Worm (Caenorhabditis elegans) whole organism, early embryonic: ENCODE data around the gene T01G5.6.
A peak's percentile ranks its signal among the peaks of the same experiment; 100 is the strongest.

Experiments used
- B0310.2 ChIP-seq: sonication (generic microtip); optimal IDR thresholded peaks from 2 replicates; lab custom pipeline; 2016; ENCODE audit warnings: mild to moderate bottlenecking, missing genetic modification characterization, missing compliant biosample characterization
- F13C5.2 ChIP-seq: sonication (generic microtip); optimal IDR thresholded peaks from 2 replicates; lab custom pipeline; 2017; ENCODE audit warnings: mild to moderate bottlenecking, missing genetic modification characterization, inconsistent platforms, missing compliant biosample characterization
- aly-1 ChIP-seq: sonication (generic microtip); optimal IDR thresholded peaks from 2 replicates; lab custom pipeline; 2016; ENCODE audit warnings: missing genetic modification characterization, missing compliant biosample characterization
- ama-1 ChIP-seq: fragments of 150-350 bp; optimal IDR thresholded peaks from 2 replicates; lab custom pipeline; 2014
- ceh-13 ChIP-seq: fragments of 200-800 bp; sonication (Bioruptor generic); optimal IDR thresholded peaks from 2 replicates; lab custom pipeline; 2018; ENCODE audit warnings: mild to moderate bottlenecking, missing genetic modification characterization, missing compliant biosample characterization
- ceh-36 ChIP-seq: sonication (generic microtip); optimal IDR thresholded peaks from 2 replicates; lab custom pipeline; 2016; ENCODE audit warnings: missing genetic modification characterization, inconsistent platforms, missing compliant biosample characterization
- ets-7 ChIP-seq: sonication (generic microtip); optimal IDR thresholded peaks from 2 replicates; lab custom pipeline; 2016; ENCODE audit warnings: missing genotype, missing genetic modification characterization, missing compliant biosample characterization
- flt-1 ChIP-seq: fragments of 200-800 bp; sonication (Bioruptor generic); IDR thresholded peaks from 2 replicates; pipeline ENCODE4 v1.3.6; 2022; ENCODE audit warnings: missing genetic modification characterization, missing compliant biosample characterization
- hmbx-1 ChIP-seq: sonication (generic microtip); optimal IDR thresholded peaks from 2 replicates; lab custom pipeline; 2016; ENCODE audit warnings: mild to moderate bottlenecking, missing genetic modification characterization, missing compliant biosample characterization
- hmg-4 ChIP-seq: fragments of 200-800 bp; sonication (Bioruptor generic); optimal IDR thresholded peaks from 2 replicates; lab custom pipeline; 2018; ENCODE audit warnings: mild to moderate bottlenecking, missing genetic modification characterization, missing compliant biosample characterization
- hnd-1 ChIP-seq: sonication (generic microtip); optimal IDR thresholded peaks from 2 replicates; lab custom pipeline; 2016; ENCODE audit warnings: missing genetic modification characterization, missing compliant biosample characterization
- pes-1 ChIP-seq: fragments of 200-800 bp; sonication (Bioruptor generic); IDR thresholded peaks from 2 replicates; pipeline ENCODE4 v1.3.6; 2022; ENCODE audit warnings: missing genetic modification reagents, missing genetic modification characterization, missing compliant biosample characterization
- scrt-1 ChIP-seq: fragments of 200-800 bp; sonication (Bioruptor generic); IDR thresholded peaks from 2 replicates; pipeline ENCODE4 v1.3.6; 2022; ENCODE audit warnings: missing genetic modification characterization, missing compliant biosample characterization
- sea-1 ChIP-seq: fragments of 200-800 bp; sonication (Bioruptor generic); conservative IDR thresholded peaks from 2 replicates; pipeline ENCODE4 v1.3.6; 2022; ENCODE audit warnings: missing genetic modification characterization, missing compliant biosample characterization
- tbx-11 ChIP-seq: fragments of 200-800 bp; sonication (Bioruptor generic); IDR thresholded peaks from 2 replicates; pipeline ENCODE4 v1.3.6; 2022; ENCODE audit warnings: missing genetic modification characterization, missing compliant biosample characterization
- tbx-37 ChIP-seq: fragments of 200-800 bp; sonication (Bioruptor generic); conservative IDR thresholded peaks from 2 replicates; pipeline ENCODE4 v1.3.6; 2022; ENCODE audit warnings: missing genetic modification reagents, missing genetic modification characterization, missing compliant biosample characterization
- tra-4 ChIP-seq: sonication (generic microtip); optimal IDR thresholded peaks from 2 replicates; lab custom pipeline; 2017; ENCODE audit warnings: missing genetic modification characterization, missing compliant biosample characterization

T01G5.6 gene

DNA sequence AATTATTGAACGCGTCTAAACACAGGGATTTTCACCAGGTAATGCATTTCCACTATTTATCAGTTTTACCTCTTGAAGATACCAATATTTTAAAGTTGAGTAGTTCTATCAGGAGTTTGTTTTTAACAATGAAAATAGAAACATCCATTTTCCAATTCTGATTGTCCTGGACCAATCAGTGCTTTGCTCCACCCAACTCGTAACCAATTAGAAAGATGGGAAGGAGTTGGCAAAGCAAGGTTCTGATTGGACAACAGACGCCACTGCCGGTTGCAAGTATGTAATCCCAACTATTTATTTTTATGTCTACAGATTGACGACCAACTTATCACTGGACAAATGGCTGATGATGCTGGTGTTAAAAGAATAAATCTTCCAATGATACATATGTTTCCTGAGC is 36.3 kb upstream of the T01G5.6 start:
- TF ChIP-seq ets-7 (tag; lab: Kevin White, UChicago): no peak
- no peak for TF ChIP-seq B0310.2 (tag; lab: Kevin White, UChicago)
- no peak for TF ChIP-seq hnd-1 (tag; lab: Kevin White, UChicago)
- TF ChIP-seq hmg-4 (GFP tag; lab: Kevin White, UChicago): no peak
- no peak for TF ChIP-seq aly-1 (tag; lab: Kevin White, UChicago)
- TF ChIP-seq F13C5.2: no peak
- TF ChIP-seq sea-1 (GFP tag; lab: Robert Waterston, UW): no peak
- TF ChIP-seq tbx-37: no peak
- TF ChIP-seq ceh-36 (tag; lab: Kevin White, UChicago): no peak
- TF ChIP-seq tra-4 (tag; lab: Kevin White, UChicago): no peak
- no peak for TF ChIP-seq hmbx-1 (tag; lab: Kevin White, UChicago)

DNA sequence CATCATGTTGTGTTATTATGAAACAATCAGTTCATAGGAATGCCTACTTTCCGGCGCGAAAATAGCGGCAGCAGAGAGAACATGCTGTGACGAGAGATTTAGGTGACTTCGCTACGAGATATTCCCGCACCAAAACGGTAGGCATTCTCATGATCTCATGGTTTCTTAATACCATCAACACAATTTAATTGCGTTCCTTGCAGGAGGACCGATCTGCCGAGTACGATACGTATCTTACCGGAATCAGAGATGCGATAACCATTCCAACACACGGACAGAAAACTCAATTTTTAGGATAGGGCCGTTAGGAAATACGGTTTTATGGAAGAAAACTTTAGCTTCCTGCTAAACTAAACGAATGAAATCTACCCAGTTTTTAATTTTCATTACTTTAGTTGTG is 34.9 kb upstream of the T01G5.6 start, which contains the start of gene T09F5.1:
T09F5.1 (plus strand) TSS at position 301 of the 400 bp plus-strand sequence.
- TF ChIP-seq aly-1 (tag; lab: Kevin White, UChicago): no peak
- TF ChIP-seq B0310.2 (tag; lab: Kevin White, UChicago): no peak
- TF ChIP-seq ets-7 (tag; lab: Kevin White, UChicago): no peak
- no peak for TF ChIP-seq tra-4 (tag; lab: Kevin White, UChicago)
- TF ChIP-seq ama-1 (lab: Kevin White, UChicago): no peak
- no peak for TF ChIP-seq flt-1 (GFP tag; lab: Robert Waterston, UW)
- no peak for TF ChIP-seq pes-1 (GFP tag; lab: Robert Waterston, UW)
- TF ChIP-seq hmbx-1 (tag; lab: Kevin White, UChicago): no peak
- TF ChIP-seq tbx-37: no peak
- no peak for TF ChIP-seq ceh-13
- TF ChIP-seq ceh-36 (tag; lab: Kevin White, UChicago): no peak
- TF ChIP-seq F13C5.2: no peak
- no peak for TF ChIP-seq scrt-1 (GFP tag; lab: Robert Waterston, UW)
- no peak for TF ChIP-seq tbx-11 (GFP tag; lab: Robert Waterston, UW)
- TF ChIP-seq hnd-1 (tag; lab: Kevin White, UChicago): no peak

DNA sequence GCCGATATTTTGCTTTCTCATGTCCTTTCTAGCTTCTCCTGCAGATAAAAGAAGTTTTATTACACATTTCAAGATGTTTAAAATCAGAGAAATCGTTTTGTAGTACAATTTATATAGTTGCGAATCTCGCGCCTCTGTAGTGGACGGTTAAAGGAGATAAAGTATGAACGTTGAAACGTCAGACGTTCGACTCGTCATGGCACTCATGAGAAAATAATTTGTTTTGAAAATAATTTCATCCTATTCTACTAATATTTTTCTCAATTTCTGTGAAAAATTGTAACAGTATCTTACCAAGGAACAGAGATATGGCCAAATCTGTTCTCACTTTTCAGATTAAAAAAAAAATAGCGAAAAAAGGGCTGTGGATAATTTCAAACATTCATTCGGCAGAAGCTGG is 33.9 kb upstream of the T01G5.6 start, which contains the start of gene T09F5.20:
T09F5.20 (minus strand) TSS at position 101 of the 400 bp plus-strand sequence.
- TF ChIP-seq ama-1 (lab: Kevin White, UChicago) (no peak), tra-4 (tag; lab: Kevin White, UChicago) (no peak), ets-7 (tag; lab: Kevin White, UChicago) (no peak), tbx-11 (GFP tag; lab: Robert Waterston, UW) (no peak), flt-1 (GFP tag; lab: Robert Waterston, UW) (no peak), scrt-1 (GFP tag; lab: Robert Waterston, UW) (no peak)

ce11 chrV:15143798-15144197 is 29.9 kb upstream of the T01G5.6 start, which contains the start of gene K08F9.4:
Gene K08F9.4, plus strand, starts transcription at chrV:15144019.
- TF ChIP-seq ceh-36 (tag; lab: Kevin White, UChicago): no peak
- no peak for TF ChIP-seq hmbx-1 (tag; lab: Kevin White, UChicago)
- no peak for TF ChIP-seq sea-1 (GFP tag; lab: Robert Waterston, UW)
- no peak for TF ChIP-seq aly-1 (tag; lab: Kevin White, UChicago)
- TF ChIP-seq ama-1 (lab: Kevin White, UChicago): no peak
- no peak for TF ChIP-seq hmg-4 (GFP tag; lab: Kevin White, UChicago)
- no peak for TF ChIP-seq pes-1 (GFP tag; lab: Robert Waterston, UW)
- no peak for TF ChIP-seq hnd-1 (tag; lab: Kevin White, UChicago)
- TF ChIP-seq tbx-37: no peak
- no peak for TF ChIP-seq B0310.2 (tag; lab: Kevin White, UChicago)
- TF ChIP-seq tbx-11 (GFP tag; lab: Robert Waterston, UW): no peak
- TF ChIP-seq flt-1 (GFP tag; lab: Robert Waterston, UW): no peak
- no peak for TF ChIP-seq scrt-1 (GFP tag; lab: Robert Waterston, UW)
- no peak for TF ChIP-seq tra-4 (tag; lab: Kevin White, UChicago)
- no peak for TF ChIP-seq ets-7 (tag; lab: Kevin White, UChicago)
- TF ChIP-seq ceh-13: no peak
- no peak for TF ChIP-seq F13C5.2

DNA sequence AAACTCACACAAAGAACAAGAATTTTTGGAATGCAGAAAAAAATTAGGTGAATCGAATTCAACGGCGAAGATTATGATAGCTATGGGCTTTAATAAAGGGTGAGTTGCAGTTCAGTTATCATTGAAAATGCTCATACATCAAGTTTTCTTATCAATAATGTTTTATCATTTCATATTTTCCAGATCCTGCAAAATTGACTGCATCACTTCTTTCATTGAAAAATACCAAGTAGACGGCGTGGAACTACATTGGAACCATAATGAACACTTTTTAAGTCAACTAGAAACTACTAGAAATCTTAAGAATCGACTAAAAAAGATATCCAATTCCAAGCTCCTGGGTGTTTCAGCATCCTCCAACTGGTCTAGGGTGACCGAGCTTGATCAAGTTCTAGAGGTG is 29.4 kb upstream of the T01G5.6 start, which contains the start of gene K08F9.1:
K08F9.1 (minus strand) TSS at position 101 of the 400 bp plus-strand sequence.
- TF ChIP-seq ceh-13 (no peak), hnd-1 (tag; lab: Kevin White, UChicago) (no peak)

ce11 chrV:15140247-15140646 is 26.4 kb upstream of the T01G5.6 start, which contains the start of gene K08F9.3:
Gene K08F9.3, plus strand, starts transcription at chrV:15140547.
- no peak for TF ChIP-seq flt-1 (GFP tag; lab: Robert Waterston, UW)
- TF ChIP-seq ceh-36 (tag; lab: Kevin White, UChicago): no peak
- no peak for TF ChIP-seq ama-1 (lab: Kevin White, UChicago)
- TF ChIP-seq aly-1 (tag; lab: Kevin White, UChicago): no peak

- TF ChIP-seq scrt-1 (GFP tag; lab: Robert Waterston, UW) (no peak), tbx-11 (GFP tag; lab: Robert Waterston, UW) (no peak), pes-1 (GFP tag; lab: Robert Waterston, UW) (no peak), tra-4 (tag; lab: Kevin White, UChicago) (no peak), aly-1 (tag; lab: Kevin White, UChicago) (no peak), ceh-13 (no peak), ama-1 (lab: Kevin White, UChicago) (no peak)
Observed at ce11 chrV:15139811-15140210, 25.9 kb upstream of the T01G5.6 start.

DNA sequence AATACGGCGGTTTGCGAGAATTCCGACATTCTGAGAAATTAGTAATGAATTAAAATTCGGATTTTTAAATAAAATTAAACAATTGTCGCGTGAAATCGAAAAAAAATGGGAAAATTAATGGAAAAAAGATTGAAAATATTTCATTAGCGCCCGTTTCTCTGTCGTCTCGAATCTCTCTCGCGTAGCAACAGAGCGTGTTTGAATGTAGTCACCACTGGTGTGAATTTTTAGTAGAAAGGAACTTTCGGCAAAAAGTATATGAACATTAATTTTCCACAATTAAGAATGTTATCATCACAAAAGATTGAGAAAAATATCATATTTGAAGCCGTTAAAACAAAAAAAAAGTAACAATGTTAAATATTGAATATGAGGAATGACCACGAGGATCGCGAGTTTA is 22.9 kb upstream of the T01G5.6 start, which contains the start of gene aipl-1:
aipl-1 (minus strand) TSS at position 30 of the 400 bp plus-strand sequence.
- TF ChIP-seq tra-4 (tag; lab: Kevin White, UChicago): no peak
- peak; percentile 42; the same call in 1 of the 2 replicates for TF ChIP-seq tbx-37
